Fruit fly (Drosophila melanogaster) whole organism, embryonic: Measurements from ENCODE around the gene Hn.

Experiments used
- CG11695 ChIP-seq: fragments of 200-800 bp; sonication (Bioruptor generic); IDR thresholded peaks from 3 replicates; pipeline ENCODE4 v1.3.6; 2022; ENCODE audit warnings: missing biosample characterization, missing genetic modification characterization
- CG12769 ChIP-seq: fragments of 200-800 bp; sonication (Bioruptor generic); optimal IDR thresholded peaks from 2 replicates; lab custom pipeline; 2019; ENCODE audit warnings: missing biosample characterization, mild to moderate bottlenecking, missing genetic modification characterization, moderate library complexity
- CG13296 ChIP-seq: fragments of 200-800 bp; sonication (Bioruptor generic); optimal IDR thresholded peaks from 3 replicates; lab custom pipeline; 2018; ENCODE audit warnings: missing biosample characterization, mild to moderate bottlenecking, missing genetic modification characterization
- CG15479 ChIP-seq: fragments of 200-800 bp; sonication (Bioruptor generic); optimal IDR thresholded peaks from 3 replicates; lab custom pipeline; 2019; ENCODE audit warnings: missing biosample characterization, mild to moderate bottlenecking, missing genetic modification characterization, moderate library complexity
- CG15696 ChIP-seq: fragments of 200-800 bp; sonication (Bioruptor generic); optimal IDR thresholded peaks from 2 replicates; lab custom pipeline; 2019; ENCODE audit warnings: missing biosample characterization, mild to moderate bottlenecking, missing genetic modification characterization, moderate library complexity
- CG17328 ChIP-seq: fragments of 200-800 bp; sonication (Bioruptor generic); IDR thresholded peaks from 2 replicates; pipeline ENCODE4 v1.3.6; 2022; ENCODE audit warnings: missing biosample characterization, missing genetic modification characterization
- CG17612 ChIP-seq: fragments of 200-800 bp; sonication (Bioruptor generic); IDR thresholded peaks from 2 replicates; pipeline ENCODE4 v1.3.6; 2022; ENCODE audit warnings: missing biosample characterization, missing genetic modification characterization
- CG17829 ChIP-seq: fragments of 200-800 bp; optimal IDR thresholded peaks from 2 replicates; lab custom pipeline; 2019; ENCODE audit warnings: missing biosample characterization, mild to moderate bottlenecking, missing genetic modification characterization, moderate library complexity
- CG18262 ChIP-seq: fragments of 200-800 bp; optimal IDR thresholded peaks from 3 replicates; lab custom pipeline; 2019; ENCODE audit warnings: missing biosample characterization, mild to moderate bottlenecking, missing genetic modification characterization, moderate library complexity
- CG2129 ChIP-seq: fragments of 200-800 bp; sonication (Bioruptor generic); IDR thresholded peaks from 2 replicates; pipeline ENCODE4 v1.3.6; 2022; ENCODE audit warnings: missing biosample characterization, missing genetic modification characterization; ENCODE audit not compliant: partially characterized antibody
- CG3407 ChIP-seq: fragments of 200-800 bp; sonication (Bioruptor generic); optimal IDR thresholded peaks from 2 replicates; lab custom pipeline; 2018; ENCODE audit warnings: missing biosample characterization, mild to moderate bottlenecking, missing genetic modification characterization
- CG4707 ChIP-seq: fragments of 200-800 bp; sonication (Bioruptor generic); optimal IDR thresholded peaks from 2 replicates; lab custom pipeline; 2018; ENCODE audit warnings: missing biosample characterization, mild to moderate bottlenecking, missing genetic modification characterization, moderate library complexity
- CG6689 ChIP-seq: fragments of 200-800 bp; sonication (Bioruptor generic); IDR thresholded peaks from 2 replicates; pipeline ENCODE4 v1.3.6; 2022; ENCODE audit warnings: missing biosample characterization, missing genetic modification characterization
- CG7357 ChIP-seq: fragments of 200-800 bp; sonication (Bioruptor generic); IDR thresholded peaks from 3 replicates; pipeline ENCODE4 v1.3.6; 2022; ENCODE audit warnings: missing biosample characterization, missing genetic modification characterization
- CG8290 ChIP-seq, 3 experiments: fragments of 200-800 bp; sonication (Bioruptor generic); optimal IDR thresholded peaks; 2 replicates each; lab custom pipeline; 2016 to 2019; ENCODE audit warnings: missing biosample characterization in 3 of 3, missing genetic modification characterization in 3 of 3, mild to moderate bottlenecking in 2 of 3, moderate library complexity in 1 of 3
- Dbx ChIP-seq: fragments of 200-800 bp; sonication (Bioruptor generic); IDR thresholded peaks from 3 replicates; pipeline ENCODE4 v1.3.6; 2022; ENCODE audit warnings: missing biosample characterization, missing genetic modification characterization
- Dek ChIP-seq: fragments of 200-800 bp; sonication (Bioruptor generic); optimal IDR thresholded peaks from 3 replicates; lab custom pipeline; 2019; ENCODE audit warnings: missing biosample characterization, mild to moderate bottlenecking, missing genetic modification characterization, moderate library complexity
- ERR ChIP-seq: fragments of 200-800 bp; sonication (Bioruptor generic); optimal IDR thresholded peaks from 2 replicates; lab custom pipeline; 2016; ENCODE audit warnings: missing biosample characterization, missing genetic modification characterization
- Eip74EF ChIP-seq, 2 experiments: fragments of 200-800 bp in 1 of 2; fragments of >200 bp in 1 of 2; sonication (Bioruptor generic) in 1 of 2; optimal IDR thresholded peaks; 2 replicates each; lab custom pipeline; 2017 to 2019; ENCODE audit warnings: missing biosample characterization in 2 of 2, missing genetic modification characterization in 2 of 2, mild to moderate bottlenecking in 1 of 2, moderate library complexity in 1 of 2
- HmgZ ChIP-seq: fragments of 200-800 bp; sonication (Bioruptor generic); optimal IDR thresholded peaks from 2 replicates; lab custom pipeline; 2018; ENCODE audit warnings: missing biosample characterization, mild to moderate bottlenecking, missing genetic modification characterization
- Hr78 ChIP-seq, 2 experiments: fragments of 200-800 bp in 1 of 2; fragments of >200 bp in 1 of 2; sonication (Bioruptor generic) in 1 of 2; optimal IDR thresholded peaks; 2 replicates each; lab custom pipeline; 2017 to 2019; ENCODE audit warnings: missing biosample characterization in 2 of 2, missing genetic modification characterization in 2 of 2, mild to moderate bottlenecking in 1 of 2, moderate library complexity in 1 of 2
- Jarid2 ChIP-seq: fragments of 200-800 bp; sonication (Bioruptor generic); optimal IDR thresholded peaks from 3 replicates; lab custom pipeline; 2017; ENCODE audit warnings: mild to moderate bottlenecking, missing biosample characterization, missing genetic modification reagents, missing genetic modification characterization
- Lim3 ChIP-seq: fragments of 200-800 bp; sonication (Bioruptor generic); IDR thresholded peaks from 2 replicates; pipeline ENCODE4 v1.3.6; 2022; ENCODE audit warnings: missing biosample characterization, missing genetic modification characterization
- NfI ChIP-seq: fragments of 200-800 bp; sonication (Bioruptor generic); optimal IDR thresholded peaks from 3 replicates; lab custom pipeline; 2018; ENCODE audit warnings: missing biosample characterization, mild to moderate bottlenecking, missing genetic modification characterization, moderate library complexity
- PHDP ChIP-seq: fragments of 200-800 bp; sonication (Bioruptor generic); optimal IDR thresholded peaks from 3 replicates; lab custom pipeline; 2018; ENCODE audit warnings: missing biosample characterization, mild to moderate bottlenecking, missing genetic modification characterization, moderate library complexity
- Pdp1 ChIP-seq, 2 experiments: fragments of 200-800 bp; sonication (Bioruptor generic); optimal IDR thresholded peaks; 3 replicates each; lab custom pipeline; 2016; ENCODE audit warnings: missing biosample characterization in 2 of 2, missing genetic modification characterization in 2 of 2, mild to moderate bottlenecking in 1 of 2, moderate library complexity in 1 of 2
- Ptx1 ChIP-seq: fragments of 200-800 bp; sonication (Bioruptor generic); IDR thresholded peaks from 2 replicates; pipeline ENCODE4 v1.3.6; 2022; ENCODE audit warnings: missing biosample characterization, missing genetic modification characterization
- Side ChIP-seq: fragments of 200-800 bp; sonication (Bioruptor generic); optimal IDR thresholded peaks from 2 replicates; lab custom pipeline; 2016; ENCODE audit warnings: missing biosample characterization, missing genetic modification characterization
- Sin3A ChIP-seq: fragments of >200 bp; optimal IDR thresholded peaks from 2 replicates; lab custom pipeline; 2018
- Sox100B ChIP-seq: fragments of 200-800 bp; sonication (Bioruptor generic); optimal IDR thresholded peaks from 3 replicates; lab custom pipeline; 2018; ENCODE audit warnings: missing biosample characterization, mild to moderate bottlenecking, missing genetic modification characterization
- bcd ChIP-seq: fragments of 200-800 bp; sonication (Bioruptor generic); optimal IDR thresholded peaks from 2 replicates; lab custom pipeline; 2017; ENCODE audit warnings: missing biosample characterization, mild to moderate bottlenecking, missing genetic modification characterization
- crp ChIP-seq, 2 experiments: fragments of 200-800 bp; sonication (Bioruptor generic); optimal IDR thresholded peaks; 2 replicates in 1 of 2; 3 replicates in 1 of 2; lab custom pipeline; 2017; ENCODE audit warnings: missing biosample characterization in 2 of 2, missing genetic modification characterization in 2 of 2, mild to moderate bottlenecking in 1 of 2, moderate library complexity in 1 of 2
- fd102C ChIP-seq: fragments of 200-800 bp; sonication (Bioruptor generic); optimal IDR thresholded peaks from 2 replicates; lab custom pipeline; 2018; ENCODE audit warnings: missing biosample characterization, mild to moderate bottlenecking, missing genetic modification characterization, moderate library complexity
- ftz-f1 ChIP-seq: fragments of 200-800 bp; sonication (Bioruptor generic); optimal IDR thresholded peaks from 2 replicates; lab custom pipeline; 2016; ENCODE audit warnings: missing biosample characterization, missing genetic modification characterization
- gce ChIP-seq: fragments of 200-800 bp; sonication (Bioruptor generic); IDR thresholded peaks from 3 replicates; pipeline ENCODE4 v1.3.6; 2022; ENCODE audit warnings: missing biosample characterization, missing genetic modification characterization
- hth ChIP-seq: fragments of >200 bp; optimal IDR thresholded peaks from 2 replicates; lab custom pipeline; 2017; ENCODE audit warnings: inconsistent platforms
- jumu ChIP-seq: fragments of 200-800 bp; sonication (Bioruptor generic); optimal IDR thresholded peaks from 3 replicates; lab custom pipeline; 2016; ENCODE audit warnings: missing biosample characterization, missing genetic modification characterization
- lbe ChIP-seq: fragments of 200-800 bp; sonication (Bioruptor generic); optimal IDR thresholded peaks from 2 replicates; lab custom pipeline; 2016; ENCODE audit warnings: missing biosample characterization, mild to moderate bottlenecking, missing genetic modification characterization
- lola ChIP-seq, 3 experiments: fragments of >200 bp in 2 of 3; fragments of 200-800 bp in 1 of 3; sonication (Bioruptor generic) in 1 of 3; optimal IDR thresholded peaks; 2 replicates each; lab custom pipeline; 2017 to 2019; ENCODE audit warnings: missing biosample characterization in 3 of 3, missing genetic modification characterization in 3 of 3, mild to moderate bottlenecking in 1 of 3, moderate library complexity in 1 of 3
- luna ChIP-seq: fragments of 200-800 bp; sonication (Bioruptor generic); optimal IDR thresholded peaks from 2 replicates; lab custom pipeline; 2016; ENCODE audit warnings: missing biosample characterization, missing genetic modification characterization
- mirr ChIP-seq: fragments of 200-800 bp; sonication (Bioruptor generic); optimal IDR thresholded peaks from 3 replicates; lab custom pipeline; 2018; ENCODE audit warnings: missing biosample characterization, mild to moderate bottlenecking, missing genetic modification characterization
- p53 ChIP-seq: fragments of 200-800 bp; sonication (Bioruptor generic); optimal IDR thresholded peaks from 2 replicates; lab custom pipeline; 2016; ENCODE audit warnings: missing biosample characterization, missing genetic modification characterization
- pho ChIP-seq: fragments of 200-800 bp; sonication (Bioruptor generic); optimal IDR thresholded peaks from 2 replicates; lab custom pipeline; 2016; ENCODE audit warnings: missing biosample characterization, missing genetic modification characterization
- seq ChIP-seq: fragments of 200-800 bp; sonication (Bioruptor generic); IDR thresholded peaks from 2 replicates; pipeline ENCODE4 v1.3.6; 2022; ENCODE audit warnings: missing biosample characterization, missing genetic modification characterization
- tin ChIP-seq: fragments of 200-800 bp; sonication (Bioruptor generic); optimal IDR thresholded peaks from 3 replicates; lab custom pipeline; 2016; ENCODE audit warnings: missing biosample characterization, missing genetic modification characterization
- unc-4 ChIP-seq: fragments of 200-800 bp; sonication (Bioruptor generic); IDR thresholded peaks from 2 replicates; pipeline ENCODE4 v1.3.6; 2022; ENCODE audit warnings: missing biosample characterization, missing genetic modification characterization; ENCODE audit not compliant: partially characterized antibody
- unpg ChIP-seq: fragments of 200-800 bp; sonication (Bioruptor generic); optimal IDR thresholded peaks from 3 replicates; lab custom pipeline; 2018; ENCODE audit warnings: missing biosample characterization, mild to moderate bottlenecking, missing genetic modification characterization, moderate library complexity

Hn gene

dm6 chr3L:7810924-7811323, 50.7 kb downstream of the Hn start (continued):
- TF ChIP-seq Dek (tag; lab: Kevin White, UChicago) (peak; percentile 2), CG13296 (peak; percentile 13), CG15479 (GFP tag; lab: Kevin White, UChicago) (no peak), Sox100B (GFP tag; lab: Kevin White, UChicago) (peak; percentile 65), CG17829 (tag; lab: Kevin White, UChicago) (peak; percentile 7), tin (GFP tag; lab: Kevin White, UChicago) (no peak), CG18262 (peak; percentile 43), CG17328 (GFP tag; lab: Robert Waterston, UW) (no peak), CG6689 (GFP tag; lab: Robert Waterston, UW) (0 out of 2 replicates have a peak, but pooled peaks have one; percentile 41), unc-4 (GFP tag; lab: Robert Waterston, UW) (no peak), fd102C (GFP tag; lab: Kevin White, UChicago) (no peak), PHDP (tag; lab: Kevin White, UChicago) (peak; percentile 58), gce (no peak)
- TF ChIP-seq, all 482 proteins: peak for 54

dm6 chr3L:7811594-7811993, 51.3 kb downstream of the Hn start:
- no peak for TF ChIP-seq pho (GFP tag; lab: Kevin White, UChicago)
- TF ChIP-seq Lim3 (GFP tag; lab: Robert Waterston, UW): no peak
- TF ChIP-seq CG3407 (GFP tag; lab: Kevin White, UChicago): no peak
- peak; percentile 11 for TF ChIP-seq mirr (GFP tag; lab: Kevin White, UChicago)
- TF ChIP-seq HmgZ (tag; lab: Kevin White, UChicago): peak; percentile 32
- no peak for TF ChIP-seq bcd (GFP tag; lab: Kevin White, UChicago)
- TF ChIP-seq Eip74EF (GFP tag; optimal IDR thresholded peaks at IDR 0.05; lab: Kevin White, UChicago): no peak
- TF ChIP-seq CG11695 (GFP tag; lab: Robert Waterston, UW): 0 out of 3 replicates have a peak, but pooled peaks have one; percentile 9
- TF ChIP-seq CG2129 (GFP tag; lab: Robert Waterston, UW): no peak
- TF ChIP-seq Ptx1: no peak
- no peak for TF ChIP-seq Sin3A
- TF ChIP-seq hth (lab: Kevin White, UChicago): no peak
- no peak for TF ChIP-seq CG15696 (tag; lab: Kevin White, UChicago)
- no peak for TF ChIP-seq CG4707
- peak in 1 of 3 experiments; percentile 75 for TF ChIP-seq lola (GFP tag; optimal IDR thresholded peaks at IDR 0.05; lab: Kevin White, UChicago)
- TF ChIP-seq luna (GFP tag; lab: Kevin White, UChicago): no peak
- no peak for TF ChIP-seq CG7357 (GFP tag; lab: Robert Waterston, UW)
- TF ChIP-seq CG17612 (GFP tag; lab: Robert Waterston, UW): peak; percentile 60; the same call in 1 of the 2 replicates
- no peak for TF ChIP-seq jumu (GFP tag; lab: Kevin White, UChicago)
- TF ChIP-seq Pdp1 (GFP tag; optimal IDR thresholded peaks at IDR 0.05; lab: Kevin White, UChicago): peak in 1 of 2 experiments; percentile 99
- TF ChIP-seq Hr78 (GFP tag; optimal IDR thresholded peaks at IDR 0.05; lab: Kevin White, UChicago): peak in 1 of 2 experiments; percentile 41
- no peak for TF ChIP-seq NfI (GFP tag; lab: Kevin White, UChicago)
- peak; percentile 4 for TF ChIP-seq ERR (GFP tag; lab: Kevin White, UChicago)
- TF ChIP-seq CG12769 (tag; lab: Kevin White, UChicago): peak; percentile 62
- TF ChIP-seq p53 (GFP tag; lab: Kevin White, UChicago): no peak
- TF ChIP-seq Dbx (GFP tag; lab: Robert Waterston, UW): no peak
- no peak for TF ChIP-seq tin (GFP tag; lab: Kevin White, UChicago)
- TF ChIP-seq unpg: no peak
- no peak for TF ChIP-seq Jarid2 (GFP tag; lab: Kevin White, UChicago)
- no peak for TF ChIP-seq seq (GFP tag; lab: Robert Waterston, UW)
- no peak for TF ChIP-seq Side (GFP tag; lab: Kevin White, UChicago)
- TF ChIP-seq ftz-f1 (GFP tag; lab: Kevin White, UChicago): peak; percentile 99
- no peak for TF ChIP-seq lbe
- peak in 1 of 2 experiments; percentile 13 for TF ChIP-seq crp (GFP tag; optimal IDR thresholded peaks at IDR 0.05; lab: Kevin White, UChicago)
- TF ChIP-seq CG8290 (GFP tag; optimal IDR thresholded peaks at IDR 0.05; lab: Kevin White, UChicago): no peak
- TF ChIP-seq CG8290 (tag; optimal IDR thresholded peaks at IDR 0.05; lab: Kevin White, UChicago): peak in 1 of 2 experiments; percentile 54
